Worm (Caenorhabditis elegans) whole organism, L4/young adult: ENCODE data around the gene Y45F10C.4.

Experiments used
- W03F9.2 ChIP-seq: fragments of 150-350 bp; optimal IDR thresholded peaks from 2 replicates; lab custom pipeline; 2014; ENCODE audit warnings: missing biosample characterization, missing genetic modification characterization
- dao-5 ChIP-seq: sonication (generic microtip); optimal IDR thresholded peaks from 2 replicates; lab custom pipeline; 2016; ENCODE audit warnings: missing genotype, missing genetic modification characterization, moderate library complexity, missing compliant biosample characterization
- him-1 ChIP-seq: sonication (generic microtip); optimal IDR thresholded peaks from 2 replicates; lab custom pipeline; 2016; ENCODE audit warnings: missing genotype, missing genetic modification reagents, missing genetic modification characterization, missing compliant biosample characterization

DNA sequence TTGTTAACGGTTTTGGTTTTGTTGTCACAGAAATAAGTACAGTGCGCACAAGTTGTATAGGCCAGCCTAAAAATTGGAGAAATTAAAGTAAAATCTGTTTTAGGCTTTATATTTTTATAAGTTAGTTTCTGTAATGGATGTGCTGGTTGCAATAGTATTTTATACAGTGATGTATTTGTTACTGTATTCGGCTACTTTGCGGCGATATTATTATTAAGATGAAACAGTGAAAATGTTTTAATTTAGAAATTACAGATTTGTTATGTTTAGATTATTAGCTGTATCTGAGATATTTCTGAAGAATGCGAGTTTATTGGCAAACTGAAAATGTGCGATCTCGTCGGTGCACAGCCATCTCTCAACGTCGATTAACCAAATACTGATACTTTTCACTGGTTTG is 16.4 kb downstream of the Y45F10C.4 start, which contains the start of gene ule-4:
- no peak for TF ChIP-seq him-1
- TF ChIP-seq W03F9.2 (tag; lab: Kevin White, UChicago), result no peak
- TF ChIP-seq dao-5, result no peak
